Worm (Caenorhabditis elegans): ENCODE results near the gene T28C6.5.
"Not testable (repeated sequence)": the region's sequence is repeated elsewhere in the genome, so short reads cannot be mapped to it uniquely, and the experiment has no call there.

Gene T28C6.5

DNA sequence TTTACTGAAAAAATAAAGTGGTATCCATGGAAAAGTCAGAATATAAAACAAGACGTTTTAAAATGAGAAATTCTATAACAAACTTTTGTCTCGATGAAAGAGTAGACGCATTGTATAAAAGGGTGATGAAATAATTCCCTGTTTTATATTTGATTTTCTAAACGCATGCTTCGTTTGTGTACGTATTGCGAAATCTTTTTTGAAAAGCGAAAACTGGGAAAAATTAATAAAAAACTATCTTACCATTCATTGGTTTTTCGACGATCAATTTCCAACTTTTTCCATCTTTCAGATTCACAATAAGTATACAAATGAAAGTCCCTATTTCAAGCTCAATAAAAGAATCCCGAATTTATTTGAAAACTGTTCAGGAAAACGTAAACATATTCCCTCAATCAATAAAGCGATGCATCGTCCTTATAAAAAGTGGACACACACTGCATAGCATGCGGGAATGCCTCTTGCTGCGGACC, 36.4 kb upstream of the T28C6.5 start, which contains the start of gene C33D9.13:
C33D9.13 (minus strand) TSS at position 423 of the 473 bp plus-strand sequence.
- TF ChIP-seq ces-1 (GFP tag; optimal IDR thresholded peaks at IDR 0.05) = peak; percentile 29
- no peak for TF ChIP-seq ceh-83 (GFP tag; optimal IDR thresholded peaks at IDR 0.05)

ce11 chrIV:8786654-8787053, 34.6 kb upstream of the T28C6.5 start, which contains the start of gene C33D9.8:
C33D9.8 (minus strand) TSS chrIV:8786752.
- TF ChIP-seq elt-3 (tag; optimal IDR thresholded peaks at IDR 0.05) = no peak
- no peak for TF ChIP-seq elt-1 (tag; optimal IDR thresholded peaks at IDR 0.05; ENCODE audit: borderline replicate concordance, insufficient read depth)
- TF ChIP-seq sptf-1 (tag; optimal IDR thresholded peaks at IDR 0.05) = no peak
- TF ChIP-seq ham-2 (GFP tag; optimal IDR thresholded peaks at IDR 0.05) = no peak
- peak; percentile 11 for TF ChIP-seq ces-1 (GFP tag; optimal IDR thresholded peaks at IDR 0.05)
- no peak for TF ChIP-seq flh-1 (GFP tag; optimal IDR thresholded peaks at IDR 0.05)
- TF ChIP-seq zip-8 (tag; optimal IDR thresholded peaks at IDR 0.05) = no peak
- TF ChIP-seq hlh-1 (tag; optimal IDR thresholded peaks at IDR 0.05) = peak; percentile 40

DNA sequence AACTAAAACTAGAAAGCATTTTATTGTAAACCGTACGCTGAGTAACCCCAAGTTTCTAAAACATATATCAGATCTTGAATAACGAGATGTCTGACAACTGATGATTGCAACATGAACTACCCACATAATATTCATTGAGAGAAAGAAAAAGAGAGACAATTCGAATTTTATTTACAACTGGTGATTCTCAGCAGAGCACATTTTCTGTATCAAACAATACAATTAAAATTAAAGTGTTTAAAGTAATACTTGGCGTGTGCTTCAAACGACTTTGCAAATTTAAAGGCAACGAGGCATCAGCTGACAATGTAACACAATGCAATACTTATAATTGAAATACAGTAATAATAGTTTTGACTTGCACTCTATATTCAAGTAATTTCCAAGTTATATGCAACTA, 33.2 kb upstream of the T28C6.5 start, which contains the start of gene C33D9.10:
C33D9.10 (minus strand) TSS at position 101 of the 400 bp plus-strand sequence.
- TF ChIP-seq unc-120 (tag; optimal IDR thresholded peaks at IDR 0.05; ENCODE audit: poor library complexity, severe bottlenecking); mls-2 (tag; optimal IDR thresholded peaks at IDR 0.05); nhr-237 (tag; optimal IDR thresholded peaks at IDR 0.05): not testable (repeated sequence)

ce11 chrIV:8790144-8790543, 31.1 kb upstream of the T28C6.5 start, which contains the start of gene sru-35:
sru-35 (minus strand) TSS chrIV:8790244.
- TF ChIP-seq elt-3 (tag; optimal IDR thresholded peaks at IDR 0.05) = no peak
- TF ChIP-seq mab-5 (tag; optimal IDR thresholded peaks at IDR 0.05) = no peak
- TF ChIP-seq nhr-237 (tag; optimal IDR thresholded peaks at IDR 0.05) = no peak
- no peak for TF ChIP-seq nhr-12 (tag; optimal IDR thresholded peaks at IDR 0.05)
- TF ChIP-seq ces-1 (GFP tag; optimal IDR thresholded peaks at IDR 0.05) = no peak
- TF ChIP-seq drap-1 (GFP tag; optimal IDR thresholded peaks at IDR 0.05) = no peak
- TF ChIP-seq mls-2 (tag; optimal IDR thresholded peaks at IDR 0.05) = no peak
- no peak for TF ChIP-seq tbx-8 (GFP tag; optimal IDR thresholded peaks at IDR 0.05)
- no peak for TF ChIP-seq zip-8 (tag; optimal IDR thresholded peaks at IDR 0.05)
- TF ChIP-seq mep-1 (tag; optimal IDR thresholded peaks at IDR 0.05) = no peak
- TF ChIP-seq lsy-2 (tag; optimal IDR thresholded peaks at IDR 0.05) = no peak
- no peak for TF ChIP-seq unc-120 (tag; optimal IDR thresholded peaks at IDR 0.05; ENCODE audit: poor library complexity, severe bottlenecking)
- no peak for TF ChIP-seq ztf-11 (tag; optimal IDR thresholded peaks at IDR 0.05)
- TF ChIP-seq M03D4.4 (tag; optimal IDR thresholded peaks at IDR 0.05) = no peak
- TF ChIP-seq nhr-28 (tag; optimal IDR thresholded peaks at IDR 0.05) = no peak
- no peak for TF ChIP-seq nhr-76 (tag; optimal IDR thresholded peaks at IDR 0.05)
- no peak for TF ChIP-seq sem-2 (GFP tag; optimal IDR thresholded peaks at IDR 0.05)

- TF ChIP-seq unc-120 (tag; optimal IDR thresholded peaks at IDR 0.05; ENCODE audit: poor library complexity, severe bottlenecking) (no peak), ztf-11 (tag; optimal IDR thresholded peaks at IDR 0.05) (no peak), mls-2 (tag; optimal IDR thresholded peaks at IDR 0.05) (no peak), sem-2 (GFP tag; optimal IDR thresholded peaks at IDR 0.05) (no peak), snpc-4 (tag; optimal IDR thresholded peaks at IDR 0.05) (no peak), sptf-1 (tag; optimal IDR thresholded peaks at IDR 0.05) (no peak), nhr-12 (tag; optimal IDR thresholded peaks at IDR 0.05) (no peak), drap-1 (GFP tag; optimal IDR thresholded peaks at IDR 0.05) (no peak), hlh-1 (tag; optimal IDR thresholded peaks at IDR 0.05) (no peak), nhr-28 (tag; optimal IDR thresholded peaks at IDR 0.05) (no peak), ces-1 (GFP tag; optimal IDR thresholded peaks at IDR 0.05) (no peak), ceh-39 (tag; optimal IDR thresholded peaks at IDR 0.05) (no peak), nhr-2 (tag; optimal IDR thresholded peaks at IDR 0.05) (no peak), blmp-1 (tag; optimal IDR thresholded peaks at IDR 0.05) (no peak), lin-32 (GFP tag; optimal IDR thresholded peaks at IDR 0.05) (no peak)
Observed at ce11 chrIV:8792808-8793207, 28.4 kb upstream of the T28C6.5 start, which contains the start of gene C33D9.3. C33D9.3 (minus strand) TSS chrIV:8792908.

ce11 chrIV:8793223-8793622, 28.0 kb upstream of the T28C6.5 start:
- TF ChIP-seq sptf-1 (tag; optimal IDR thresholded peaks at IDR 0.05) (no peak), elt-3 (tag; optimal IDR thresholded peaks at IDR 0.05) (no peak), pha-4 (tag; optimal IDR thresholded peaks at IDR 0.05) (no peak), unc-120 (tag; optimal IDR thresholded peaks at IDR 0.05; ENCODE audit: poor library complexity, severe bottlenecking) (no peak), sem-2 (GFP tag; optimal IDR thresholded peaks at IDR 0.05) (no peak), nhr-28 (tag; optimal IDR thresholded peaks at IDR 0.05) (no peak), zip-8 (tag; optimal IDR thresholded peaks at IDR 0.05) (no peak), elt-1 (tag; optimal IDR thresholded peaks at IDR 0.05; ENCODE audit: borderline replicate concordance, insufficient read depth) (no peak), lin-32 (GFP tag; optimal IDR thresholded peaks at IDR 0.05) (no peak), ceh-83 (GFP tag; optimal IDR thresholded peaks at IDR 0.05) (no peak), ces-1 (GFP tag; optimal IDR thresholded peaks at IDR 0.05) (no peak), snpc-4 (tag; optimal IDR thresholded peaks at IDR 0.05) (no peak), nhr-237 (tag; optimal IDR thresholded peaks at IDR 0.05) (no peak), M03D4.4 (tag; optimal IDR thresholded peaks at IDR 0.05) (no peak), drap-1 (GFP tag; optimal IDR thresholded peaks at IDR 0.05) (no peak), nhr-76 (tag; optimal IDR thresholded peaks at IDR 0.05) (no peak)

Data from whole organism, mixed stage, embryonic.